Worm (Caenorhabditis elegans) whole organism, L1 larva: ENCODE results near the gene chtb-2.

ENCODE experiments used
- lin-39 ChIP-seq: fragments of 150-350 bp; optimal IDR thresholded peaks from 2 replicates; lab custom pipeline; 2014; ENCODE audit warnings: missing biosample characterization, missing genetic modification reagents, missing genetic modification characterization
- pag-3 ChIP-seq: sonication (generic microtip); optimal IDR thresholded peaks from 2 replicates; lab custom pipeline; 2017; ENCODE audit warnings: missing genetic modification characterization, mild to moderate bottlenecking, missing compliant biosample characterization, antibody characterized with exemption, borderline replicate concordance; ENCODE audit not compliant: insufficient read depth
- zag-1 ChIP-seq: fragments of 150-350 bp; optimal IDR thresholded peaks from 2 replicates; lab custom pipeline; 2014; ENCODE audit warnings: missing biosample characterization, missing genetic modification characterization

- no peak for TF ChIP-seq zag-1
- TF ChIP-seq pag-3 (tag; lab: Kevin White, UChicago): no peak
- TF ChIP-seq lin-39 (tag; lab: Kevin White, UChicago): no peak
Observed at ce11 chrIII:6479439-6479838, 3.6 kb upstream of the chtb-2 start.
